Fruit fly (Drosophila melanogaster): ENCODE measurements around the gene aralar1.
A peak's percentile ranks its signal among the peaks of the same experiment; 100 is the strongest.

DNA sequence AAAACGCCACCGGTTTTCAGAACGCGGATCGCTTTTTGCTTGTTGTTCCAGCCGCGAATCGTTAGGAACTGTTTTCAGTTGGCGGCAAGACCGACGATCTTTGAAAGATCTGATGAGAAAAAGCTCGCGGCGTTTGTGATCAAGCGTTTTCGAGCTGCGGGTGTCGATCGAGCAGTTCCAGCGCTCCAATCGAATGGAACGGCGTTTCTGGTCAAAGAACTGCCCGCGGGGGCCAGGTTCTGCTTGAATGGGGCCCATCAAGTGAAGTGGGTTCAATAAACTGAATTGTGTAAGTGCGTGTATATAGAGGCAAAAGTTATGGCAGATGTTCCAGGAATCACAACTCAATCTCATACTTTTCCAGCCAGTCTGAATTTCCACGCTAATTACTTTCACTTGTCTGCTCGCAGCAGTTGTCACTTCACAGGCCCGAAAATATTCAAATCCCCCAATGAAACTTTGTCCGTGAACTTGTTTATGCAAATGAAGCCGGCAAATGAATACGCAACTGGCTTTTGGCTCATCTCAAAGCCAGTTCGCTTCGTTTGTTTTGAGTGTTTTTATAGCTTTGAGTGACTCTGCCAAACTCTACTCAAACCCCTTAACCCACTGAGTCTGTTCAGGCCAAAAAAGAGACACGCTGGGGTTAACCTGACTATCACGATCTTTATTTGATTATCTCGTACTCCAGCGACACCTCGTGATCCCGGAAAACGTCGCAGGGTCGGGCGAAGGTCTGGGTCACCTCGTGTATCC, 40.6 kb upstream of the aralar1 start, which contains the start of gene PH4alphaMP:
- TF ChIP-seq CG16779 (tag; optimal IDR thresholded peaks at IDR 0.05) (no peak), Smox (GFP tag; optimal IDR thresholded peaks at IDR 0.05) (no peak), CG10631 (GFP tag; optimal IDR thresholded peaks at IDR 0.05) (no peak), CG6854 (GFP tag; optimal IDR thresholded peaks at IDR 0.05) (no peak), Blimp-1 (GFP tag; optimal IDR thresholded peaks at IDR 0.05) (peak; percentile 33), CG11902 (GFP tag; optimal IDR thresholded peaks at IDR 0.05) (no peak), esn (GFP tag; optimal IDR thresholded peaks at IDR 0.05) (no peak), vri (GFP tag; optimal IDR thresholded peaks at IDR 0.05) (no peak)

Data from whole organism, prepupa.